Fruit fly (Drosophila melanogaster) ovary, adult (tissue): ENCODE measurements around the gene Tcs6.

ENCODE experiments used
- CG17801 ChIP-seq: fragments of 200-800 bp; optimal IDR thresholded peaks from 2 replicates; lab custom pipeline; 2019; ENCODE audit warnings: missing biosample characterization, mild to moderate bottlenecking, missing genetic modification characterization, moderate library complexity; ENCODE audit not compliant: partially characterized antibody

Tcs6 gene

DNA sequence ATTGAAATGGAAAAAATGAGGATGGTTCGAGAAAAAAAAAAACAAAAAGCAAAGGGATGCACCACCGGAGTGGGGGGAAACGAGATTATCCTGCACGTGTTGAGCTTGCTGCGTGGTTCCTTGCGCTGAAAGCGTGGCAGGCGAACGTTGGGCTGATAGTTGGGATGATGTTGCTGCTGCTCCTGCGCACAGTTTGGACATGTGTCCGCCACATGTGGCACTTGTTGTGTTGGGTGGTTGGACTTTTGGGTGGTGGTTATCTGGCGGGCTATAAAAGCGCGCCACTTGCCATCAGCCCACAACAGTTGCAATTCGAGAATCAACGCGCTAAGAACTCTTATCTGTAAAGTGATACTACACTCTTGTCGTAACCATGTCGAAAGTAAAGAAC, 25.4 kb downstream of the Tcs6 start:
- no peak for TF ChIP-seq CG17801 (GFP tag; lab: Kevin White, UChicago)

DNA sequence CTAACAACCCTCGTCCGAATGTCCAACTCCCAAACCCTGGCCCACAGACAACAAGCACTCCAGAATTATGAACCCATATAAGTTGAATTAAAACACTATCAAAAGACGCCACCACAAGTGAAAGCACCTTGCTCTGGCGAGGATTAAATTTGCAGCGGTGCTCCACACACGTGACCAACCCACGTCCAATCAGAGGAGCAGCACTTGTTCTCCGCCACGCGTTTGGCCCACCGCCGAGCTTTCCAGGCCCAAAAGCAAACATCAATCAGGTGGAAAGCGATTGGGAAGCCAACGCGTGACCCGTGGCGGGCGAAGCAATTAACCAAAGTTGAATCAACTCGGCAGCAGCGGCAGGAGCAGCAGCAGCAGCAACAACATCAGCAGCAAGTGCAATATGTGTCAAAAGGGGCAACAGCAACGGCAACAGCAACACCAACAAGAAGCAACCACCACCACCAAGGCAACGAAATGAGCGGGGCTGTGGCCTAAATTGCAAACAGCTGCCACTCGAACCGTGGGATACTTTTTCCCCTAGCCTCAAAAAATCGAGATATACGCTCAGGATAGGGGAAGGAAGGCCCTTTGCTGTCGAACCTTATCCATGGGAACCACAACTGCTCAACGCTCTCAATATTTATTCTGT, 25.9 kb downstream of the Tcs6 start:
- TF ChIP-seq CG17801 (GFP tag; lab: Kevin White, UChicago) = no peak

DNA sequence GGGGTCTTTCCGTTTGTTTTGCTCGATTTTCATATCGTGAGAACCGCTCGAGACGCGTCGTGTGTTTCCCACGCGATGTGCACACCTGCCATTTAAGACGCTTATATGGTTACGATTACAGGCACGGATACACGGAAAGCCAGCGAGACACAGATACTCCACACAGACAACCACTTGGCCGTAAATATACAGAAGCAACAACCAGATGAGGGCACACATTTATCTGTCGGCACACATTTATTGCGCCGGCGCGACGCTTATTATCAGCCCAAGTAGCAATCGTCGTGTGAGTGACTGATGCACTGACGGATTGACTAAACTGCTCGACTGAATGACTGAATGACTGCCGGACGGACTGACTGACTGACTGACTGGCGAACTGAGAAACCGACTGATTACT, 27.5 kb downstream of the Tcs6 start:
- TF ChIP-seq CG17801 (GFP tag; lab: Kevin White, UChicago) = no peak

DNA sequence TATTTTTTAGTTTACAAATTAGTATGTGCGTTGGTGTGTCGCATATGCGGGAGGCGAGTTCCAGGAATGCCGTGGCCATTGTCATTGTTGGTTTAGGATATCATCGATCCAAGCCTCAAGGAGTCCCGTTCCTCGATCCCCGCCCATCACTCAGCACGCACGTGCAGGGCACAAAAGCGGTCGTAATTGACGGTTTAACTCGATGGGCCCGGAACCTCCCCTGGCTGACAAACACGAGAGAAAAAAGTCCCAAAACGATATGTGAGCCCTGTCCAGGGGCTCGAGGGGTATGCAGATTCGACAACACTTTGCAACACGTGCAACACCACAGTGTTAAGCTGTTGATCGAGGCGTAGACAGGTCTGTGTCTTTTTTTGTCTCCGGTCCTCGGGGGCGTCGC, 30.1 kb downstream of the Tcs6 start:
- TF ChIP-seq CG17801 (GFP tag; lab: Kevin White, UChicago) = no peak

DNA sequence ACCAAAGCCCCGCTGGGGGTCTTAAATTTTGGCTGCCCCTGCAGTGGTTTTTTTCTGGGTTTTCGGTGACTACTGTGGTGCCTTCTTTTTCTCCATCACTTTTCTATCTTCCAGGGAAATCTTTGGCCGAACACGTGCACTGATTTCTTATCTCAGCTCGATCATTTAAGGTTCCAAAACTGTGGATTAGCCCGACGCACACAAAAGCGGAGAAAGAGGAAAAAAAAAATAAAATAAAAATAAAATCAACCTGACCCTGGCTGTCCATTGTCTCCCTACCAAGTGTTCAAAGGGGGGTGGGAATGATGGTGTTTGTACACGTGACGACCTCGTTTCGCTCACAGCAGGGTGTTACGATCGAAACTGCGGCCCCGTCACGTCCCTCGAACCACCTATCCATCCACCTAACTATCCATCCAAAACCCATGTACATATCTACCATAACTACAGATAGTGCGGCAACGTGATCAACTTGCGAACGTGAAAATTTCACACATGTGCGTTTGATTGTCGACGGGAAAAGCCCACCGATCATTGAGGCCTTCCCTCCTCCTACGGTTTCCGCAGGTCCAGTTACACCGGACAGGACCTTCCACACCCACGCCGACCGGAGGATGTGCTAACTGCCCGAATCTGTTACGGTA, 31.3 kb downstream of the Tcs6 start:
- no peak for TF ChIP-seq CG17801 (GFP tag; lab: Kevin White, UChicago)

DNA sequence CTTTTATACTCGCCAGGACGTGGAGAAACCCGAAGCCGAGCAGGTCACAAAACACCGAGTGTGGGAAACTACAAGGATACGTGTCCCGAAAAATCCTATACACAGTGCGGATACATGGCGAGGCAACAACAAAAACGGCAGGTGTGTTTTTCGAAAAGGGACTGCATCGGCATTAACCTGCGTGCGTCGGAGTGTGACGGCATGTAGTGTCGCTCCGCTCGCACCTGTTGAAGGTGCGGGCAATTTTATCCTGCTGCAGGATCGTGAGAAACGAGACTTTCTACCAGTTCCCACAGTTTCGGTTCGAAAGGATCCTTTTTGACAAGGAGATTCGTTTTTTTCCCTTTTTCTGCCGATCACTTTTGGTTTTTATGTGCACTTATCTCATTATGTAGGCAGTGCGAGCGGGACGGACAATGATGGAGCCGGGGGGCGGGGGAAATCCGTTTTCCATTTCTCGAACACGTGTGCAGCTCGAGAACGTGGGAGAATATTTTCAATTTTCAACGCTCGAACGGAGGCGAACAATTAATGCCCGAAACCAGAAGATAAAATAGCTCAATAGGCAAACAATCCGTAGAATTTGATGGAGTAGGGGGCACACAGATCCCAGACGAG, 33.3 kb downstream of the Tcs6 start:
- no peak for TF ChIP-seq CG17801 (GFP tag; lab: Kevin White, UChicago)

DNA sequence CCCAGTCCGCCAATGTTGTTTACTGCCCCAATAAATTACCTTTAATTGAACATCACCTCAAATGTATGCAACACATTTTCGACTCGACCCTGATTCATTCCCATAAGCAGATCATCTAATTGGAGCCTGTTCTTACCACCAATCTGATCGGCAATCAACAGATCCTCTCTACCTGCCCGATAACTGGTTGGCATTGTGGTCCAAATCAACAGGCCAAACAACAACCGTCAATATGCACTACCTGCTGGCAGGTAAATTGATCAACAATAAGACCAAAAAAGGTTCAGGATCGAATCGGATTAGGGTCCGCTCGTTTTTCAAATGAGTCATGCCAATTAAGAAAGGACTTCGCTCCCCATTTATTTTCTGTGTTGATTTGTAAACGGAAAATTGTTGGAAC, 34.8 kb downstream of the Tcs6 start:
- no peak for TF ChIP-seq CG17801 (GFP tag; lab: Kevin White, UChicago)

DNA sequence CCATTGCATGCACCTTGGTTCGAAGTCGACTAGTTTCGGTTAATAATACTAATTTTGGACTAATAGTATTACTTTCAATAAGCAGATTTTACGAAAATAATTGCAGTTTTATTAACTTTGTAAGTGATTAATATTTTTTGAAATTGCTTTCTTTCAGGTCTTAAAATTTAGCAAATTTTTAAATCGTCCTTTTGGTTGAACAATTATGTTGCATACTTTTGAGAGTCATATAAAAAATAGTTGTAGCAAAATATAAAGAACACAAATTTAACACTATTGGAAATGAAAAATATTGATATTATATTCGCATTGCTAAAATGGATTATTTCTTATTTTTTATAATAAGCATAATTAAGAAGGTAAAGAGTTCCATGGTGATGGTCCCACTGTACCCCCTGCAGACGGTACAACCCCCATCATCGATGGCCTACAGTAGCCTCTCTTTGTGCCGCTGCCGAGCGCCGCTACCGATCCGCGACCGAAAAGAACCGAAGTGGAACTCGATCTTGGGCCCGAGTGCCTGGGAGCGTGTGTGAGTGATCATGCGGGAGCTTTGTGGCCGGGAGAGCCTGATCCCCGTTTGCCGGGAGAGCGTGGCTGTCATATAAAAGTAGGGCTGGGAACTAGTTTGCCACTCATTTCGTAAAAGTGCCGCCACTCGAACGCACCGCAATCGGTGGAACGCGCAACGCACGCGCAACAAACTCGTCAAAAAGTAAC, 36.7 kb downstream of the Tcs6 start:
- TF ChIP-seq CG17801 (GFP tag; lab: Kevin White, UChicago) = peak; percentile 5

DNA sequence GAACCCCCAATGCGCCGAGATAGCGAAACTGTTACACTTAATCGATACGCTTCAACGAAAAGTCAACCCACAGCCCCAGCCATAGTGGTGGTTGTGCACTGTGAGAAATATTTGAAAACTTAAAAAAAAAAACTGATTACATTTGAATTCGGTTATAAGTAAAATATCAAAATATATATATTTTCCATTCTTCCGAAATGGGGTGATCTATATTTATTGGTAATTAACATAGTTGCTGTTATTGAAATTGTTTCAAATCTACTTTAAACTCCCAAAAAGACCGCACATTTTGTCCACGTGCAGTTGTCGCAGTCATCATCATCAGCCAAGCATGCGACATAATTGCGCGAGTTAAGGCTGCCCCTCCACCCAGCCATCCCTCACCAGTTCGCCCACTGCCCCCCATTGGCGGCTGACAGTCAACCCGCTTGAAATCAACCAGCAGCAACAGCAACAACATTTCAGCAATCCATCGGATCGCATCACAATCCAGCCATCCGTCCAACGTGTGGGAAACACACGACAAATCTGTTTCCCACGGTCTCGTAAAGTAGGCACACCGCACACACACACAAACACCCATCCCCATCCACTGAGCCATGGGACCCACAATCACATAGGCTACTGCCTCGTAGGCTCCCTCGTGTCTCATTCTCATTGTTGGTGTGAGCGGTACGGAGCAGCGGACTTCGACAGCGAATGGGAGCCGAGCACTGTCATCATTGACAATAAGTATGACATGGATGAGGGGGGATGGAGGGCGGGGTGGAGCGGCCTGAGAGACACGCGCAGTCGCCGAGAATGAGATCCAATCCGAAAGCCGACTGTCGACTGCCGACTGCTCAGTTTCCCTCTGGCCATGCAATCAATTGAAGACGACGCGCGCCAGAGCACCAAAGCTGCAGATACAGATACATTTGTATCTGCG, 37.5 kb downstream of the Tcs6 start:
- no peak for TF ChIP-seq CG17801 (GFP tag; lab: Kevin White, UChicago)

DNA sequence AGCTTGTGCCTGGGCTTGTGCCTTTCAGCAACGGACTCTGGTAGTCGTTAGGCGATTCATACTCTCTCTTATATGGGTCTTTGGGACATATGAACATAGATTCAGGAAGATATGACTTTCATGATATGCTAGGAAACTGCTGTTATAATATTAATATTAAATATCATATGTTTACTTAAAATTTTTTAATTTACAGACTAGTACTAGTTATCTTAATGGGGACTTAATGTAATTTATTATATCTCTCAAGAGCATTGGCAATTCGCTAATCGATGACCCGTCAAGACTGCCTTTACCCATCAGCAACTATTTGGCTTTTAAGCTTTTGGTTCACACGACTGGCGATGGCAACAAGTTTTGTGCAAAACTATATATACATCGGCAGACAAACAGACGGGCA, 38.8 kb downstream of the Tcs6 start:
- no peak for TF ChIP-seq CG17801 (GFP tag; lab: Kevin White, UChicago)

DNA sequence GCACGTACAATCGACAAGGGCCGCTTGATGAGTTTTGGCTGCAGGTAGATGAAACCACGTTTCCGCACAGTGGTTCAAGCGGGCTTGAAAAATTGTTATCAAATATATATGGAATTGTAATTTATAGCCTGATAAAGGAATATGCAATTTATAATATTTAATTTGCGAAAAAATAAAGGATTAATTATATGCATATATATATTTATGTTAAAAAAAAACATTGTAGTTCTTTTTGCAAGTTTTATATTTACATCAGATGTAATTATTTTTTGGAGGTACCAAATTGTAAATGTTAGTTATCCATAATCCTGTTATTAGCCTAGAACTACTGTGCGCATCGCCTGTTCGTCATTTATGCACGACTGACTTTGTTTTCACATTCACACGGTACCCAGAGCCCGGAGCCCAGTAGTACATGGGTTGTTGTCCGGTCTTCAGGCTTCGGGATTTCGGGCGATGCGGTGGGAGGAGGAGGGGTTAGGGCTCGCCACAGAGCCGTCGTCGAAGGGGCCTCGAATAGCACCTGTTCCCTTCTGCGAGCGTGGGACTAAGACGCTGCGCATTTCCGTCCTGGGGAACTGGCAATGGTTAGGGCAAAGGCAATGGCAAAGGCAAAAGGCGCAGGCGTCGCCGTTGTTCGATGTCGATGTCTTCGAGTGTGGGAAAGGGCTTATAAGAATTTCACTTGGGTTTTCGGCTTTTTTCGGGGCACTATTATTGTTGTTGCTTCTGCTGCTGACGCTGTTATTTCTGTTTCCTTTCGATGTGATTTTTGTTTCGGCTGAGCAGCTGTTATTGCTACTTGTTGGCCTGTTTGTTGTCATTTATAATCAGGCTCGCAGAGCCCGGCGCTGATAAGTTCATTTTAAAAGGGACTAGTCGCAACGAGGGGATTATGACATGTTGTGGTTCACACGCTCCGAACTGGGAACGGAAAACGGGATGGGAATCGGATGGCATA, 40.0 kb downstream of the Tcs6 start:
- TF ChIP-seq CG17801 (GFP tag; lab: Kevin White, UChicago) = no peak

DNA sequence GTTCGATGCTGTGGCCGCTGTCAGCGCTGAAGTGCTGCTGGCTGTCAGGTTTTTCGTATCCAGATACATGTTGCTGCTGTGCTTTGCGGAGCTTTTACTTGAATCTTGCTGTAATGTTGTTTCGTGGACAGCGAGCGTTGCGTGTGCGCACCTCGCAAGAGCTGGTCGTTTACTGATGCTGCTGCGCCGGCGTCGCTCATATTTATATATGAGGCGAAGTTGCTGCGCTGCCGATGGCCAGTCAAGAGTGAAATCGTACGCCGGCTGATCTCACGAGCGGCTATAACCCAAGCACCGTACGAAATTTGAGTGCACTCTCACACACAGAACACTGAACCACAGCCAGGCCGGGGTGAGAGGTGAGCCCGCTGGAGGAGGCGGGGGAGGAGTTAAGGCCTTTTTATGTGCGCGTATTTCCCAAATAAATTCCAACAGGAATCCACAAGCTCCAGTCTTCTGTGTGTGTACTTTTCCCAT, 40.7 kb downstream of the Tcs6 start:
- no peak for TF ChIP-seq CG17801 (GFP tag; lab: Kevin White, UChicago)

DNA sequence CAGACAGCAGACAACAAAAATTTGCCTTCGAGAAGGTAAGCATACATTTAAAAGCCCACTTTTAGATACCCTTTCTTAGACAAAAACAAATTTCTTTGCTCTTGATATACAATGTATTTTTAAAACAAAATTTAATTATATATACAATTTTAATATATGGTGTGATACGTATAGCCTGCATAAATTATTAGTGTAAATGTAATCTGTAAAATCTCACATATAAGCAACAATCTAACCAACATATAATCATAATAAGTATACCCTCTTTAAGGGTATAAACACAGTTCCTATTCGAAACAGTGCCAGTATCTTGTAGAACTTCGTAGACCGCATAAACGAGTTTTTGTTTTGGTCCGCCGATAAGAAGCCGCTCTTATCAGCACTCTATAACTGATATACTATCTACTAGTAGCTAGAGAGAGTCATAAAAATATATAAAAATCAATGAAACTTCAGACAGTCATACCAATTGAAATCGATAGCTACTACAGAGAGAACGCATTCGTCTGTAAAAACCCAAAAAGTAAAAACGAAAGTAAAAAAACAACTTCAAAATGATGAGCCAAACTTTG, 43.7 kb downstream of the Tcs6 start, which contains the start of gene Kaz-m1:
Gene Kaz-m1, plus strand, starts transcription at position 460 of the 572 bp plus-strand sequence.
- no peak for TF ChIP-seq CG17801 (GFP tag; lab: Kevin White, UChicago)
